Fruit fly (Drosophila melanogaster) whole organism, prepupa: ENCODE measurements around the gene jet.
A peak's percentile ranks its signal among the peaks of the same experiment; 100 is the strongest.

Experiments
- CG10631 ChIP-seq: fragments of 200-800 bp; sonication (Bioruptor generic); optimal IDR thresholded peaks from 2 replicates; lab custom pipeline; 2016; ENCODE audit warnings: missing biosample characterization, missing genetic modification characterization
- CG11294 ChIP-seq: fragments of 200-800 bp; sonication (Bioruptor generic); IDR thresholded peaks from 2 replicates; pipeline ENCODE4 v1.3.6; 2022; ENCODE audit warnings: missing biosample characterization, missing genetic modification characterization
- CG11762 ChIP-seq: fragments of 200-800 bp; sonication (Bioruptor generic); optimal IDR thresholded peaks from 3 replicates; lab custom pipeline; 2016; ENCODE audit warnings: missing biosample characterization, missing genetic modification characterization; ENCODE audit not compliant: insufficient read depth
- CG11902 ChIP-seq: fragments of 200-800 bp; sonication (Bioruptor generic); optimal IDR thresholded peaks from 3 replicates; lab custom pipeline; 2016; ENCODE audit warnings: missing biosample characterization, missing genetic modification characterization
- CG1621 ChIP-seq: fragments of 200-800 bp; sonication (Bioruptor generic); optimal IDR thresholded peaks from 3 replicates; lab custom pipeline; 2018; ENCODE audit warnings: missing biosample characterization, mild to moderate bottlenecking, missing genetic modification characterization
- CG16779 ChIP-seq: fragments of 200-800 bp; sonication (Bioruptor generic); optimal IDR thresholded peaks from 3 replicates; lab custom pipeline; 2017; ENCODE audit warnings: missing biosample characterization, mild to moderate bottlenecking, missing genetic modification characterization
- CG3032 ChIP-seq: fragments of 200-800 bp; optimal IDR thresholded peaks from 2 replicates; lab custom pipeline; 2019; ENCODE audit warnings: missing biosample characterization, mild to moderate bottlenecking, missing genetic modification characterization, moderate library complexity
- CG32006 ChIP-seq: fragments of 200-800 bp; sonication (Bioruptor generic); optimal IDR thresholded peaks from 3 replicates; lab custom pipeline; 2017; ENCODE audit warnings: missing biosample characterization, mild to moderate bottlenecking, missing genetic modification characterization
- CG34406 ChIP-seq: fragments of 200-800 bp; sonication (Bioruptor generic); optimal IDR thresholded peaks from 3 replicates; lab custom pipeline; 2016; ENCODE audit warnings: missing biosample characterization, missing genetic modification characterization
- CG3919 ChIP-seq: fragments of 200-800 bp; sonication (Bioruptor generic); optimal IDR thresholded peaks from 3 replicates; lab custom pipeline; 2016; ENCODE audit warnings: missing biosample characterization, missing genetic modification characterization
- CG4318 ChIP-seq: fragments of 200-800 bp; sonication (Bioruptor generic); optimal IDR thresholded peaks from 3 replicates; lab custom pipeline; 2017; ENCODE audit warnings: missing biosample characterization, mild to moderate bottlenecking, missing genetic modification characterization
- CG6163 ChIP-seq: fragments of 200-800 bp; sonication (Bioruptor generic); IDR thresholded peaks from 3 replicates; pipeline ENCODE4 v1.3.6; 2022; ENCODE audit warnings: missing biosample characterization, missing genetic modification characterization
- CG6808 ChIP-seq: fragments of 200-800 bp; sonication (Bioruptor generic); optimal IDR thresholded peaks from 3 replicates; lab custom pipeline; 2017; ENCODE audit warnings: missing biosample characterization, missing genetic modification characterization, mild to moderate bottlenecking, moderate library complexity, missing genetic modification reagents
- CG7368 ChIP-seq: fragments of 200-800 bp; sonication (Bioruptor generic); optimal IDR thresholded peaks from 3 replicates; lab custom pipeline; 2016; ENCODE audit warnings: missing biosample characterization, missing genetic modification characterization
- CG8119 ChIP-seq: fragments of 200-800 bp; sonication (Bioruptor generic); IDR thresholded peaks from 3 replicates; pipeline ENCODE4 v1.3.6; 2022; ENCODE audit warnings: missing biosample characterization, missing genetic modification characterization
- CG8319 ChIP-seq: fragments of 200-800 bp; sonication (Bioruptor generic); optimal IDR thresholded peaks from 3 replicates; lab custom pipeline; 2016; ENCODE audit warnings: missing biosample characterization, missing genetic modification characterization
- CG8632 ChIP-seq: fragments of 200-800 bp; sonication (Bioruptor generic); optimal IDR thresholded peaks from 3 replicates; lab custom pipeline; 2016; ENCODE audit warnings: missing biosample characterization, missing genetic modification characterization
- CG9139 ChIP-seq: fragments of 200-800 bp; sonication (Bioruptor generic); optimal IDR thresholded peaks from 3 replicates; lab custom pipeline; 2017; ENCODE audit warnings: missing biosample characterization, mild to moderate bottlenecking, missing genetic modification characterization
- Eip78C ChIP-seq: fragments of 200-800 bp; sonication (Bioruptor generic); peaks from one replicate; lab custom pipeline; 2016; ENCODE audit warnings: missing biosample characterization, missing genetic modification characterization
- Eip93F ChIP-seq: fragments of 200-800 bp; sonication (Bioruptor generic); optimal IDR thresholded peaks from 2 replicates; lab custom pipeline; 2016; ENCODE audit warnings: missing biosample characterization, mild to moderate bottlenecking, missing genetic modification characterization
- Ets21C ChIP-seq: fragments of 200-800 bp; sonication (Bioruptor generic); optimal IDR thresholded peaks from 3 replicates; lab custom pipeline; 2016; ENCODE audit warnings: missing biosample characterization, missing genetic modification characterization
- Ets96B ChIP-seq: fragments of 200-800 bp; optimal IDR thresholded peaks from 2 replicates; lab custom pipeline; 2019; ENCODE audit warnings: missing biosample characterization, mild to moderate bottlenecking, missing genetic modification characterization, moderate library complexity
- Gug ChIP-seq: fragments of 200-800 bp; sonication (Bioruptor generic); IDR thresholded peaks from 2 replicates; pipeline ENCODE4 v1.3.6; 2022; ENCODE audit warnings: missing biosample characterization, missing genetic modification characterization
- Hr38 ChIP-seq: sonication (Bioruptor generic); optimal IDR thresholded peaks from 2 replicates; lab custom pipeline; 2016; ENCODE audit warnings: missing biosample characterization, missing genetic modification characterization
- Hr4 ChIP-seq: fragments of 200-800 bp; sonication (Bioruptor generic); optimal IDR thresholded peaks from 3 replicates; lab custom pipeline; 2016; ENCODE audit warnings: missing biosample characterization, missing genetic modification characterization
- Met ChIP-seq: fragments of 200-800 bp; sonication (Bioruptor generic); optimal IDR thresholded peaks from 3 replicates; lab custom pipeline; 2016; ENCODE audit warnings: missing biosample characterization, missing genetic modification characterization
- OdsH ChIP-seq: fragments of 200-800 bp; sonication (Bioruptor generic); optimal IDR thresholded peaks from 3 replicates; lab custom pipeline; 2016; ENCODE audit warnings: missing biosample characterization, missing genetic modification characterization
- Smox ChIP-seq: fragments of 200-800 bp; sonication (Bioruptor generic); optimal IDR thresholded peaks from 3 replicates; lab custom pipeline; 2016; ENCODE audit warnings: missing biosample characterization, missing genetic modification characterization
- Sox14 ChIP-seq: fragments of 200-800 bp; sonication (Bioruptor generic); optimal IDR thresholded peaks from 3 replicates; lab custom pipeline; 2016; ENCODE audit warnings: missing biosample characterization, missing genetic modification characterization
- Sox15 ChIP-seq: fragments of 200-800 bp; sonication (Bioruptor generic); optimal IDR thresholded peaks from 3 replicates; lab custom pipeline; 2016; ENCODE audit warnings: missing biosample characterization, missing genetic modification characterization
- achi ChIP-seq: fragments of 200-800 bp; sonication (Bioruptor generic); optimal IDR thresholded peaks from 3 replicates; lab custom pipeline; 2016; ENCODE audit warnings: missing biosample characterization, missing genetic modification characterization
- cyc ChIP-seq: fragments of 200-800 bp; sonication (Bioruptor generic); optimal IDR thresholded peaks from 3 replicates; lab custom pipeline; 2016; ENCODE audit warnings: missing biosample characterization, missing genetic modification characterization
- dsx ChIP-seq: fragments of 200-800 bp; optimal IDR thresholded peaks from 3 replicates; lab custom pipeline; 2019; ENCODE audit warnings: missing biosample characterization, mild to moderate bottlenecking, missing genetic modification characterization, moderate library complexity; ENCODE audit not compliant: poor library complexity, severe bottlenecking
- eg ChIP-seq: fragments of 200-800 bp; sonication (Bioruptor generic); IDR thresholded peaks from 3 replicates; pipeline ENCODE4 v1.3.6; 2022; ENCODE audit warnings: missing biosample characterization, missing genetic modification characterization
- esn ChIP-seq: fragments of 200-800 bp; sonication (Bioruptor generic); optimal IDR thresholded peaks from 2 replicates; lab custom pipeline; 2016; ENCODE audit warnings: missing biosample characterization, mild to moderate bottlenecking, missing genetic modification characterization, moderate library complexity
- fd59A ChIP-seq: fragments of 200-800 bp; sonication (Bioruptor generic); optimal IDR thresholded peaks from 2 replicates; lab custom pipeline; 2017; ENCODE audit warnings: missing biosample characterization, mild to moderate bottlenecking, missing genetic modification characterization, missing genetic modification reagents
- fd85E ChIP-seq: fragments of 200-800 bp; sonication (Bioruptor generic); optimal IDR thresholded peaks from 3 replicates; lab custom pipeline; 2016; ENCODE audit warnings: missing biosample characterization, missing genetic modification characterization
- fkh ChIP-seq: fragments of 200-800 bp; sonication (Bioruptor generic); optimal IDR thresholded peaks from 3 replicates; lab custom pipeline; 2017; ENCODE audit warnings: missing biosample characterization, mild to moderate bottlenecking, missing genetic modification characterization, moderate library complexity
- lz ChIP-seq: fragments of 200-800 bp; sonication (Bioruptor generic); optimal IDR thresholded peaks from 3 replicates; lab custom pipeline; 2016; ENCODE audit warnings: missing biosample characterization, missing genetic modification characterization
- pdm3 ChIP-seq: fragments of 200-800 bp; sonication (Bioruptor generic); optimal IDR thresholded peaks from 3 replicates; lab custom pipeline; 2016; ENCODE audit warnings: missing biosample characterization, missing genetic modification characterization
- spab ChIP-seq: fragments of 200-800 bp; sonication (Bioruptor generic); optimal IDR thresholded peaks from 2 replicates; lab custom pipeline; 2017; ENCODE audit warnings: missing biosample characterization, mild to moderate bottlenecking, missing genetic modification characterization, missing genetic modification reagents
- ss ChIP-seq, 2 experiments: fragments of 200-800 bp; sonication (Bioruptor generic); optimal IDR thresholded peaks; 2 replicates in 1 of 2; 3 replicates in 1 of 2; lab custom pipeline; 2017 to 2018; ENCODE audit warnings: mild to moderate bottlenecking in 2 of 2, missing biosample characterization in 2 of 2, missing genetic modification characterization in 2 of 2, moderate library complexity in 1 of 2
- svp ChIP-seq: fragments of 200-800 bp; sonication (Bioruptor generic); peaks from one replicate; lab custom pipeline; 2016; ENCODE audit warnings: missing biosample characterization, missing genetic modification characterization
- topi ChIP-seq: fragments of 200-800 bp; sonication (Bioruptor generic); optimal IDR thresholded peaks from 3 replicates; lab custom pipeline; 2016; ENCODE audit warnings: missing biosample characterization, missing genetic modification characterization
- vri ChIP-seq: fragments of 200-800 bp; sonication (Bioruptor generic); optimal IDR thresholded peaks from 3 replicates; lab custom pipeline; 2016; ENCODE audit warnings: missing biosample characterization, mild to moderate bottlenecking, missing genetic modification characterization

Gene jet

dm6 chr2L:4928340-4928739 is 21.2 kb downstream of the jet start:
- TF ChIP-seq CG32006 (GFP tag; lab: Kevin White, UChicago): no peak
- no peak for TF ChIP-seq Sox15 (GFP tag; lab: Kevin White, UChicago)
- TF ChIP-seq vri: no peak
- TF ChIP-seq CG16779 (tag; lab: Kevin White, UChicago): peak; percentile 19
- TF ChIP-seq CG8119: no peak
- 0 out of 3 replicates have a peak, but pooled peaks have one; percentile 21 for TF ChIP-seq CG6163 (GFP tag; lab: Robert Waterston, UW)
- TF ChIP-seq Met: no peak
- TF ChIP-seq Ets96B (tag; lab: Kevin White, UChicago): no peak
- peak; percentile 42; the same call in 1 of the 3 replicates for TF ChIP-seq eg
- no peak for TF ChIP-seq spab
- TF ChIP-seq CG1621 (tag; lab: Kevin White, UChicago): no peak
- no peak for TF ChIP-seq CG3919 (GFP tag; lab: Kevin White, UChicago)
- no peak for TF ChIP-seq CG8319
- no peak for TF ChIP-seq fd85E (GFP tag; lab: Kevin White, UChicago)
- TF ChIP-seq Sox14 (GFP tag; lab: Kevin White, UChicago): no peak
- TF ChIP-seq Ets21C (GFP tag; lab: Kevin White, UChicago): no peak
- TF ChIP-seq Eip78C (GFP tag; lab: Kevin White, UChicago): peak; percentile 30

dm6 chr2L:4916738-4917137 is 32.8 kb downstream of the jet start:
- TF ChIP-seq CG11294 (GFP tag; lab: Robert Waterston, UW): no peak
- TF ChIP-seq Hr4: no peak
- TF ChIP-seq lz (GFP tag; lab: Kevin White, UChicago): no peak
- no peak for TF ChIP-seq CG6163 (GFP tag; lab: Robert Waterston, UW)
- no peak for TF ChIP-seq CG10631 (GFP tag; lab: Kevin White, UChicago)
- TF ChIP-seq CG32006 (GFP tag; lab: Kevin White, UChicago): no peak
- no peak for TF ChIP-seq CG8119
- no peak for TF ChIP-seq Ets96B (tag; lab: Kevin White, UChicago)

dm6 chr2L:4915715-4916153 is 33.9 kb downstream of the jet start:
- TF ChIP-seq Met (peak; percentile 23), ss (GFP tag; optimal IDR thresholded peaks at IDR 0.05; lab: Kevin White, UChicago) (peak; percentile 24 to 76), esn (GFP tag; lab: Kevin White, UChicago) (peak; percentile 48), CG11902 (GFP tag; lab: Kevin White, UChicago) (peak; percentile 30), CG4318 (GFP tag; lab: Kevin White, UChicago) (peak; percentile 45), Smox (no peak), CG10631 (GFP tag; lab: Kevin White, UChicago) (peak; percentile 40), CG3919 (GFP tag; lab: Kevin White, UChicago) (peak; percentile 50), CG7368 (GFP tag; lab: Kevin White, UChicago) (peak; percentile 34), eg (no peak), OdsH (peak; percentile 62), fd59A (peak; percentile 19), CG11762 (peak; percentile 9), Gug (no peak), Hr38 (GFP tag; lab: Kevin White, UChicago) (no peak), CG8319 (no peak), svp (peak; percentile 65), CG6808 (GFP tag; lab: Kevin White, UChicago) (peak; percentile 48), CG16779 (tag; lab: Kevin White, UChicago) (no peak), pdm3 (GFP tag; lab: Kevin White, UChicago) (no peak), CG8632 (GFP tag; lab: Kevin White, UChicago) (peak; percentile 54), CG34406 (peak; percentile 73), achi (GFP tag; lab: Kevin White, UChicago) (peak; percentile 66), CG9139 (GFP tag; lab: Kevin White, UChicago) (peak; percentile 11), dsx (GFP tag; lab: Kevin White, UChicago) (peak; percentile 53), fkh (GFP tag; lab: Kevin White, UChicago) (peak; percentile 66), lz (GFP tag; lab: Kevin White, UChicago) (no peak), Sox15 (GFP tag; lab: Kevin White, UChicago) (peak; percentile 33), Sox14 (GFP tag; lab: Kevin White, UChicago) (no peak), CG6163 (GFP tag; lab: Robert Waterston, UW) (peak; percentile 57; the same call in 1 of the 3 replicates), CG3032 (tag; lab: Kevin White, UChicago) (peak; percentile 58), CG32006 (GFP tag; lab: Kevin White, UChicago) (peak; percentile 67), cyc (GFP tag; lab: Kevin White, UChicago) (no peak), Eip93F (GFP tag; lab: Kevin White, UChicago) (no peak), fd85E (GFP tag; lab: Kevin White, UChicago) (no peak), topi (GFP tag; lab: Kevin White, UChicago) (peak; percentile 26), Ets21C (GFP tag; lab: Kevin White, UChicago) (no peak), Ets96B (tag; lab: Kevin White, UChicago) (peak; percentile 56), Eip78C (GFP tag; lab: Kevin White, UChicago) (peak; percentile 78)
